Worm (Caenorhabditis elegans): Measurements from ENCODE around the gene C36C5.15.

C36C5.15 gene

DNA sequence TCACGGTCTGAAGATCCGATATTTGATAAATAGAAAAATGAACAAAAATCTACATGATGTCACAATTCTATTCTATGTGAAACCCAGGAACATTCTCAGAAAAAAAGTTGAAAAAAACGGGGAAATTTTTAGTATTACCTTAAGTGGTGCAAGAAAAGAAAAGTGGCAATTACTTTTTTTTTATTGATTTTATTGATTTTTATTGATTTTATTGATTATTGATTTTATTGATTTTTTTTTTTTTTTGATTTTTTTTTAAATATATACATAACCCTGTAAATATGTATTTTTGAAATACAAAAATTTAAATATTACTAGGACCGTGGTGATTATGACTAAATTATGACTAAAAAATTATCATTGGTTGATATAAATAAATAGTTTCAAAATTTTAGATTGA is 3.1 kb upstream of the C36C5.15 start:
- no peak for TF ChIP-seq F37D6.2 (tag; optimal IDR thresholded peaks at IDR 0.05)
- no peak for TF ChIP-seq nhr-42 (GFP tag; IDR thresholded peaks at IDR 0.05)
- TF ChIP-seq Y75B8A.6 (GFP tag; IDR thresholded peaks at IDR 0.05), result no peak
- no peak for TF ChIP-seq set-16 (GFP tag; IDR thresholded peaks at IDR 0.05)
- TF ChIP-seq ceh-28 (tag; optimal IDR thresholded peaks at IDR 0.05), result peak; percentile 86

DNA sequence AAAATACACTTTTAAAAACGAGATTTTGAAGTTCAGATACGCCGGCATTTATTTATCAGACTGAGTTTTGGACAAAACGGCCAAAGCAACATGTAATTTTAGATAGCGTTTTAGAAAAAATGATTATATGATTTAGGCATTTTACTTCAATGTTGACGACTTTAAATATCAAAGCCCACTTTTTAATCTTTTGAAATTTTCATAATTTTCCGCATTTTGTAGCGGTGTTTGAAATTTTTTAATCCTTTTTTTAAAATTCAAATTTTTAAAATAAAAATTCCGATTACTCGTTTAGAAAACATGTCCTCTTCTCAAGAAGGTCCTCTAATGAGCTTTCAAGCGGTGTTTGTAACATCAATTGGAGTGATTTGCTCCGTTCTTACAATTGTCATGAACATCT is 1.3 kb upstream of the C36C5.15 start, which contains the start of gene srbc-6:
TSS of gene srbc-6 (plus strand) at position 301 of the 400 bp plus-strand sequence.
- TF ChIP-seq hlh-30 (tag; optimal IDR thresholded peaks at IDR 0.05; ENCODE audit: insufficient read depth), result no peak
- TF ChIP-seq ztf-7 (tag; optimal IDR thresholded peaks at IDR 0.05), result no peak
- TF ChIP-seq arid-1 (GFP tag; conservative IDR thresholded peaks at IDR 0.05), result no peak
- TF ChIP-seq egl-43 (GFP tag; IDR thresholded peaks at IDR 0.05), result no peak
- TF ChIP-seq ceh-62 (tag; optimal IDR thresholded peaks at IDR 0.05), result no peak
- TF ChIP-seq snpc-1.2 (GFP tag; IDR thresholded peaks at IDR 0.05), result no peak
- no peak for TF ChIP-seq F44E2.7 (GFP tag; IDR thresholded peaks at IDR 0.05)
- no peak for TF ChIP-seq T26A8.4 (GFP tag; IDR thresholded peaks at IDR 0.05)
- no peak for TF ChIP-seq dve-1 (tag; optimal IDR thresholded peaks at IDR 0.05; ENCODE audit: insufficient read depth)
- TF ChIP-seq ctbp-1 (GFP tag; IDR thresholded peaks at IDR 0.05), result no peak
- no peak for TF ChIP-seq F37D6.2 (tag; optimal IDR thresholded peaks at IDR 0.05)
- no peak for TF ChIP-seq ztf-11 (tag; optimal IDR thresholded peaks at IDR 0.05)
- no peak for TF ChIP-seq hlh-11 (tag; optimal IDR thresholded peaks at IDR 0.05)
- no peak for TF ChIP-seq nhr-48 (tag; optimal IDR thresholded peaks at IDR 0.05)
- no peak for TF ChIP-seq R02D3.7 (tag; optimal IDR thresholded peaks at IDR 0.05)
- no peak for TF ChIP-seq skn-1 (tag; optimal IDR thresholded peaks at IDR 0.05)
- no peak for TF ChIP-seq lin-38 (GFP tag; IDR thresholded peaks at IDR 0.05)
- TF ChIP-seq nhr-42 (GFP tag; IDR thresholded peaks at IDR 0.05), result no peak

DNA sequence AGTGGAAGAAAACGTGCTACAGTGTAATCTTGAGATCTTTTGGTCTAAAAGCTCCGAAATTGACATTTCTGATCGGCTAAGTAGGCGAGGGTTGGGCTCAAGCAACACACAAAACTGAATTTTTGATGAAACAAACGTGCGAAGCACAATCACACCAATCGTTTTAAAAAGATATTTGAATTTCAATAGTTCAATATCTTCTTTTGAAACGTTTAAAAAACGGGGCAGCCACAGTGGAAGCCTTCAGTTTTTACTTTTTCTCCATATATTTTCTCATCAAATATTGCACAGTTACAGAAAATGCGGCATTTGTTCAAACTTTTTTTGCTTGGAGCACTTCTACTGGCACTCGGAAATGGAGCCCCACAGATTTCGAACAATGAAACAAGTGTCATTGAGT is 2.3 kb downstream of the C36C5.15 start, which contains the start of gene C36C5.4:
TSS of gene C36C5.4 (plus strand) at position 301 of the 400 bp plus-strand sequence.
- no peak for TF ChIP-seq zag-1 (tag; optimal IDR thresholded peaks at IDR 0.05)
- no peak for TF ChIP-seq F26F4.8 (GFP tag; conservative IDR thresholded peaks at IDR 0.05)
- no peak for TF ChIP-seq pqm-1 (tag; optimal IDR thresholded peaks at IDR 0.05)
- TF ChIP-seq madf-9 (GFP tag; conservative IDR thresholded peaks at IDR 0.05), result no peak
- TF ChIP-seq unc-62 (GFP tag; optimal IDR thresholded peaks at IDR 0.05 in 1 of 2), result no peak
- TF ChIP-seq unc-62 (tag; optimal IDR thresholded peaks at IDR 0.05), result no peak
- TF ChIP-seq daf-8 (GFP tag; IDR thresholded peaks at IDR 0.05), result no peak
- TF ChIP-seq daf-19 (GFP tag; conservative IDR thresholded peaks at IDR 0.05), result no peak
- no peak for TF ChIP-seq zfp-2 (tag; optimal IDR thresholded peaks at IDR 0.05)
- no peak for TF ChIP-seq nhr-237 (tag; optimal IDR thresholded peaks at IDR 0.05)
- TF ChIP-seq madf-5 (GFP tag; IDR thresholded peaks at IDR 0.05), result no peak
- no peak for TF ChIP-seq nhr-48 (tag; optimal IDR thresholded peaks at IDR 0.05)
- TF ChIP-seq lin-15B (tag; optimal IDR thresholded peaks at IDR 0.05), result no peak
- TF ChIP-seq mdl-1 (tag; optimal IDR thresholded peaks at IDR 0.05), result no peak

DNA sequence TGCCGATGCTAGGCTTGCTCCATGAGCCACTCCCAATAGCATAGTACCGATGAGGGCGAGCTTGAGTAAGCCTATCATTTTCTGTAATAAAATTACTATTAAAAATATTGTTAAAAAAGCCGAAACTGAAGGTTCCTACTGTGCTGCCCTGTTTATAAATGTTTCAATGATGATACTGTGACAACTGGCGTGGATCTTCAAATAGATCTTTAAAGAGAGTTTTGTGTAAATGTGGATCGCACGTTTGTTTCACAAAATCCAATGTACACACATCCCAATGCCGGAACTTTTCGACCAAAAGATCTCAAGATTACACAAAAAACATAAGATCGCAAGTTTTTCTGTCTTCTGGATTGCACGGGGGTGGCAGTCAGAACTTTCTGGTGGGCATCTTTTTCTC is 3.1 kb downstream of the C36C5.15 start, which contains the start of gene C36C5.14:
TSS of gene C36C5.14 (minus strand) at position 101 of the 400 bp plus-strand sequence.
- TF ChIP-seq R02D3.7 (tag; optimal IDR thresholded peaks at IDR 0.05), result no peak
- no peak for TF ChIP-seq madf-5 (GFP tag; IDR thresholded peaks at IDR 0.05)
- TF ChIP-seq zfp-2 (tag; optimal IDR thresholded peaks at IDR 0.05), result no peak
- no peak for TF ChIP-seq hmg-1.1 (GFP tag; IDR thresholded peaks at IDR 0.05)
- TF ChIP-seq F49E8.2 (tag; optimal IDR thresholded peaks at IDR 0.05; ENCODE audit: borderline replicate concordance), result no peak
- TF ChIP-seq lim-7 (GFP tag; IDR thresholded peaks at IDR 0.05), result no peak
- TF ChIP-seq duxl-1 (tag; optimal IDR thresholded peaks at IDR 0.05; ENCODE audit: poor library complexity), result no peak
- TF ChIP-seq D1046.2 (GFP tag; IDR thresholded peaks at IDR 0.05), result no peak
- no peak for TF ChIP-seq ZK337.2 (GFP tag; IDR thresholded peaks at IDR 0.05)

Measured in whole organism, L4 larva.